Fruit fly (Drosophila melanogaster): ENCODE results near the gene DCP2.

- TF ChIP-seq CG14711 (tag; optimal IDR thresholded peaks at IDR 0.05) (no peak), ovo (GFP tag; optimal IDR thresholded peaks at IDR 0.05) (no peak), Crg-1 (GFP tag; optimal IDR thresholded peaks at IDR 0.05) (no peak), tj (GFP tag; optimal IDR thresholded peaks at IDR 0.05) (no peak), CG5204 (GFP tag; optimal IDR thresholded peaks at IDR 0.05) (no peak)
These were observed 35.2 kb downstream of the DCP2 start for dm6 chr3L:15791072-15791471.
